Worm (Caenorhabditis elegans) whole organism, L2 larva: ENCODE results near the gene R11G1.1.

ENCODE experiments used
- F13H6.1 ChIP-seq: sonication (generic microtip); optimal IDR thresholded peaks from 2 replicates; lab custom pipeline; 2016; ENCODE audit warnings: missing genetic modification characterization, missing compliant biosample characterization
- R02D3.7 ChIP-seq: fragments of 150-350 bp; optimal IDR thresholded peaks from 2 replicates; lab custom pipeline; 2014; ENCODE audit warnings: missing biosample characterization, missing genetic modification characterization
- ZK546.5 ChIP-seq: sonication (generic microtip); optimal IDR thresholded peaks from 2 replicates; lab custom pipeline; 2017; ENCODE audit warnings: missing biosample characterization, missing genetic modification characterization
- aly-2 ChIP-seq: fragments of 150-350 bp; optimal IDR thresholded peaks from 2 replicates; lab custom pipeline; 2014; ENCODE audit warnings: missing biosample characterization, missing genetic modification characterization
- blmp-1 ChIP-seq: sonication (generic microtip); optimal IDR thresholded peaks from 2 replicates; lab custom pipeline; 2017; ENCODE audit warnings: missing genetic modification characterization, mild to moderate bottlenecking, missing compliant biosample characterization, antibody characterized with exemption, moderate library complexity; ENCODE audit not compliant: insufficient read depth
- dmd-4 ChIP-seq: sonication (generic microtip); optimal IDR thresholded peaks from 2 replicates; lab custom pipeline; 2017; ENCODE audit warnings: missing biosample characterization, missing genetic modification characterization
- elt-1 ChIP-seq: fragments of 150-350 bp; optimal IDR thresholded peaks from 2 replicates; lab custom pipeline; 2014; ENCODE audit warnings: missing biosample characterization, missing genetic modification characterization
- nhr-237 ChIP-seq: fragments of 150-350 bp; optimal IDR thresholded peaks from 2 replicates; lab custom pipeline; 2014; ENCODE audit warnings: missing biosample characterization, missing genetic modification characterization
- sem-4 ChIP-seq: fragments of 150-350 bp; optimal IDR thresholded peaks from 2 replicates; lab custom pipeline; 2014; ENCODE audit warnings: missing biosample characterization, missing genetic modification reagents, missing genetic modification characterization
- ztf-11 ChIP-seq: sonication (generic microtip); optimal IDR thresholded peaks from 2 replicates; lab custom pipeline; 2017; ENCODE audit warnings: missing biosample characterization, missing genetic modification characterization
- ztf-4 ChIP-seq: fragments of 150-350 bp; optimal IDR thresholded peaks from 2 replicates; lab custom pipeline; 2014; ENCODE audit warnings: missing biosample characterization, missing genetic modification characterization

ce11 chrX:3654623-3655022, 4.7 kb upstream of the R11G1.1 start, which contains the start of gene R11G1.11:
- TF ChIP-seq dmd-4 (tag; lab: Kevin White, UChicago) (no peak), sem-4 (tag; lab: Kevin White, UChicago) (no peak), F13H6.1 (no peak), blmp-1 (tag; lab: Kevin White, UChicago) (no peak), elt-1 (no peak), R02D3.7 (tag; lab: Kevin White, UChicago) (no peak), nhr-237 (tag; lab: Kevin White, UChicago) (no peak), aly-2 (tag; lab: Kevin White, UChicago) (no peak), ztf-4 (no peak), ZK546.5 (tag; lab: Kevin White, UChicago) (no peak), ztf-11 (tag; lab: Kevin White, UChicago) (no peak)
